Fruit fly (Drosophila melanogaster): Measurements from ENCODE around the gene CG12268.
A peak's percentile ranks its signal among the peaks of the same experiment; 100 is the strongest.

Gene CG12268

dm6 chr3R:23933430-23933683 lies 14.9 kb downstream of the CG12268 start, which contains the start of gene RpS19b:
Gene RpS19b (minus strand): TSS chr3R:23933530.
- TF ChIP-seq Rel (GFP tag; optimal IDR thresholded peaks at IDR 0.05) = no peak
- TF ChIP-seq Rel (tag; optimal IDR thresholded peaks at IDR 0.05) = no peak
- no peak for TF ChIP-seq CG32264 (GFP tag; optimal IDR thresholded peaks at IDR 0.05)
- TF ChIP-seq CG9705 (GFP tag; optimal IDR thresholded peaks at IDR 0.05) = no peak
- TF ChIP-seq brk (GFP tag; optimal IDR thresholded peaks at IDR 0.05) = no peak
- TF ChIP-seq dmrt93B (GFP tag; optimal IDR thresholded peaks at IDR 0.05) = no peak

dm6 chr3R:23931095-23931728 lies 17.0 kb downstream of the CG12268 start, which contains the start of the genes Rpt2 and CG13599:
Gene Rpt2 (minus strand): TSS chr3R:23931558.
Gene CG13599 (plus strand): TSS chr3R:23931639.
- TF ChIP-seq Sp1 (GFP tag; optimal IDR thresholded peaks at IDR 0.05) = peak; percentile 14
- TF ChIP-seq pan (optimal IDR thresholded peaks at IDR 0.05) = no peak
- no peak for TF ChIP-seq Rel (GFP tag; optimal IDR thresholded peaks at IDR 0.05)
- peak; percentile 9 for TF ChIP-seq Rel (tag; optimal IDR thresholded peaks at IDR 0.05)
- peak; percentile 2 for TF ChIP-seq h (GFP tag; optimal IDR thresholded peaks at IDR 0.05)
- TF ChIP-seq woc (GFP tag; optimal IDR thresholded peaks at IDR 0.05) = no peak
- peak; percentile 33 for TF ChIP-seq Jra (GFP tag; optimal IDR thresholded peaks at IDR 0.05)
- TF ChIP-seq rgr (GFP tag; optimal IDR thresholded peaks at IDR 0.05) = peak; percentile 6
- no peak for TF ChIP-seq tai (GFP tag; optimal IDR thresholded peaks at IDR 0.05)
- TF ChIP-seq br (GFP tag; optimal IDR thresholded peaks at IDR 0.05) = no peak
- peak in 1 of 2 experiments; percentile 24 for TF ChIP-seq foxo (GFP tag; optimal IDR thresholded peaks at IDR 0.05)

dm6 chr3R:23928950-23929602 lies 19.1 kb downstream of the CG12268 start, which contains the start of the genes CG43998, CG43999 and CG31142:
Gene CG43998 (minus strand): TSS chr3R:23929000.
Gene CG43999 (minus strand): TSS chr3R:23929000.
Gene CG31142 (plus strand): TSS chr3R:23929243.
- TF ChIP-seq HLH106 (tag; optimal IDR thresholded peaks at IDR 0.05) = peak; percentile 0
- peak; percentile 73 for TF ChIP-seq woc (GFP tag; optimal IDR thresholded peaks at IDR 0.05)
- peak; percentile 4 for TF ChIP-seq rgr (GFP tag; optimal IDR thresholded peaks at IDR 0.05)
- no peak for TF ChIP-seq pan (optimal IDR thresholded peaks at IDR 0.05)
- TF ChIP-seq Myc (optimal IDR thresholded peaks at IDR 0.05) = no peak

- TF ChIP-seq ey (GFP tag; optimal IDR thresholded peaks at IDR 0.05) (peak; percentile 23), dsf (GFP tag; optimal IDR thresholded peaks at IDR 0.05; ENCODE audit: borderline replicate concordance) (no peak), psq (GFP tag; optimal IDR thresholded peaks at IDR 0.05) (no peak), Rel (GFP tag; optimal IDR thresholded peaks at IDR 0.05) (no peak), Rel (tag; optimal IDR thresholded peaks at IDR 0.05) (no peak), Hr78 (GFP tag; optimal IDR thresholded peaks at IDR 0.05) (no peak), jim (GFP tag; optimal IDR thresholded peaks at IDR 0.05) (no peak), dmrt93B (GFP tag; optimal IDR thresholded peaks at IDR 0.05) (no peak), Dif (GFP tag; optimal IDR thresholded peaks at IDR 0.05; ENCODE audit: partially characterized antibody) (no peak), sv (GFP tag; optimal IDR thresholded peaks at IDR 0.05) (peak; percentile 16), OdsH (GFP tag; optimal IDR thresholded peaks at IDR 0.05) (peak; percentile 17), Hr83 (GFP tag; optimal IDR thresholded peaks at IDR 0.05; ENCODE audit: poor library complexity, severe bottlenecking) (peak; percentile 31), tai (GFP tag; optimal IDR thresholded peaks at IDR 0.05) (no peak), foxo (GFP tag; optimal IDR thresholded peaks at IDR 0.05) (peak in 1 of 2 experiments; percentile 47), woc (GFP tag; optimal IDR thresholded peaks at IDR 0.05) (peak; percentile 3), CG9705 (GFP tag; optimal IDR thresholded peaks at IDR 0.05) (no peak), br (GFP tag; optimal IDR thresholded peaks at IDR 0.05) (no peak), h (GFP tag; optimal IDR thresholded peaks at IDR 0.05) (peak; percentile 4), usp (GFP tag; optimal IDR thresholded peaks at IDR 0.05) (no peak), CrebA (GFP tag; optimal IDR thresholded peaks at IDR 0.05; ENCODE audit: borderline replicate concordance) (no peak), HLH106 (tag; optimal IDR thresholded peaks at IDR 0.05) (peak; percentile 26), Mio (GFP tag; optimal IDR thresholded peaks at IDR 0.05) (no peak), N (GFP tag; optimal IDR thresholded peaks at IDR 0.05) (no peak), rgr (GFP tag; optimal IDR thresholded peaks at IDR 0.05) (peak; percentile 5), pan (optimal IDR thresholded peaks at IDR 0.05) (no peak), Jra (GFP tag; optimal IDR thresholded peaks at IDR 0.05) (peak; percentile 21)
These were observed 20.8 kb downstream of the CG12268 start, which contains the start of gene CG13601 for dm6 chr3R:23927429-23927828. Gene CG13601 (minus strand): TSS chr3R:23927634.

- TF ChIP-seq Abd-B (GFP tag; optimal IDR thresholded peaks at IDR 0.05) = no peak
- no peak for TF ChIP-seq h (GFP tag; optimal IDR thresholded peaks at IDR 0.05)
- TF ChIP-seq lola (GFP tag; optimal IDR thresholded peaks at IDR 0.05) = no peak
- no peak for TF ChIP-seq Mio (GFP tag; optimal IDR thresholded peaks at IDR 0.05)
- no peak for TF ChIP-seq Hr78 (GFP tag; optimal IDR thresholded peaks at IDR 0.05)
- no peak for TF ChIP-seq Dfd (GFP tag; optimal IDR thresholded peaks at IDR 0.05)
These were observed 24.0 kb downstream of the CG12268 start, which contains the start of gene Ndc1 for dm6 chr3R:23924200-23924599. Gene Ndc1 (plus strand): TSS chr3R:23924399.
